Worm (Caenorhabditis elegans) whole organism, late embryonic: ENCODE measurements around the gene W01H2.2.

Experiments used
- fkh-10 ChIP-seq: fragments of 150-350 bp; optimal IDR thresholded peaks from 2 replicates; lab custom pipeline; 2014; ENCODE audit warnings: missing biosample characterization, missing genetic modification reagents, missing genetic modification characterization
- mec-3 ChIP-seq: sonication (generic microtip); optimal IDR thresholded peaks from 2 replicates; lab custom pipeline; 2016; ENCODE audit warnings: borderline replicate concordance, missing genetic modification characterization, missing compliant biosample characterization
- pha-4 ChIP-seq: fragments of 150-350 bp; optimal IDR thresholded peaks from 2 replicates; lab custom pipeline; 2018; ENCODE audit warnings: missing biosample characterization, missing genetic modification reagents, missing genetic modification characterization
- pqm-1 ChIP-seq: sonication (generic microtip); optimal IDR thresholded peaks from 2 replicates; lab custom pipeline; 2016; ENCODE audit warnings: missing genetic modification characterization, missing compliant biosample characterization
- pros-1 ChIP-seq: fragments of 150-350 bp; optimal IDR thresholded peaks from 2 replicates; lab custom pipeline; 2014; ENCODE audit warnings: missing biosample characterization, missing genetic modification reagents, missing genetic modification characterization
- ttx-3 ChIP-seq: sonication (generic microtip); optimal IDR thresholded peaks from 2 replicates; lab custom pipeline; 2016; ENCODE audit warnings: missing genetic modification reagents, missing genetic modification characterization, missing compliant biosample characterization

- no peak for TF ChIP-seq mec-3
- TF ChIP-seq pha-4 (tag; lab: Kevin White, UChicago) = no peak
- no peak for TF ChIP-seq pqm-1 (tag; lab: Kevin White, UChicago)
- no peak for TF ChIP-seq pros-1 (tag; lab: Kevin White, UChicago)
- no peak for TF ChIP-seq ttx-3
- no peak for TF ChIP-seq fkh-10 (GFP tag; lab: Kevin White, UChicago)
Measured at ce11 chrX:4252047-4252446, 33.8 kb upstream of the W01H2.2 start, which contains the start of gene srv-5.
